Worm (Caenorhabditis elegans) whole organism, mixed stage, embryonic: ENCODE data around the gene ZK1248.19.

Experiments used
- bed-3 ChIP-seq: fragments of 200-800 bp; sonication (Bioruptor generic); optimal IDR thresholded peaks from 3 replicates; lab custom pipeline; 2018; ENCODE audit warnings: mild to moderate bottlenecking, missing genetic modification characterization, moderate library complexity, missing compliant biosample characterization
- blmp-1 ChIP-seq: fragments of 150-350 bp; optimal IDR thresholded peaks from 2 replicates; lab custom pipeline; 2014; ENCODE audit warnings: missing biosample characterization, missing genetic modification characterization
- ceh-83 ChIP-seq: fragments of 200-800 bp; sonication (Bioruptor generic); optimal IDR thresholded peaks from 2 replicates; lab custom pipeline; 2018; ENCODE audit warnings: mild to moderate bottlenecking, missing genetic modification characterization, missing compliant biosample characterization
- elt-3 ChIP-seq: fragments of 150-350 bp; optimal IDR thresholded peaks from 2 replicates; lab custom pipeline; 2014; ENCODE audit warnings: missing biosample characterization, missing genetic modification characterization
- lin-13 ChIP-seq: fragments of 150-350 bp; optimal IDR thresholded peaks from 2 replicates; lab custom pipeline; 2014; ENCODE audit warnings: missing biosample characterization, missing genetic modification characterization
- mab-5 ChIP-seq: fragments of 150-350 bp; optimal IDR thresholded peaks from 2 replicates; lab custom pipeline; 2014; ENCODE audit warnings: missing biosample characterization, missing genetic modification characterization
- mls-2 ChIP-seq: sonication (generic microtip); optimal IDR thresholded peaks from 2 replicates; lab custom pipeline; 2016; ENCODE audit warnings: mild to moderate bottlenecking, missing genetic modification characterization, moderate library complexity, missing compliant biosample characterization
- nhr-2 ChIP-seq: fragments of 150-350 bp; optimal IDR thresholded peaks from 2 replicates; lab custom pipeline; 2014; ENCODE audit warnings: missing biosample characterization, missing genetic modification characterization
- nhr-237 ChIP-seq: fragments of 150-350 bp; optimal IDR thresholded peaks from 2 replicates; lab custom pipeline; 2014; ENCODE audit warnings: missing biosample characterization, missing genetic modification characterization
- pha-4 ChIP-seq: fragments of 150-350 bp; optimal IDR thresholded peaks from 2 replicates; lab custom pipeline; 2018; ENCODE audit warnings: missing biosample characterization, missing genetic modification reagents, missing genetic modification characterization
- snpc-4 ChIP-seq: fragments of 150-350 bp; optimal IDR thresholded peaks from 2 replicates; lab custom pipeline; 2014; ENCODE audit warnings: missing biosample characterization, missing genetic modification characterization
- unc-39 ChIP-seq: fragments of 150-350 bp; optimal IDR thresholded peaks from 2 replicates; lab custom pipeline; 2014; ENCODE audit warnings: missing biosample characterization, missing genetic modification characterization
- zip-8 ChIP-seq: fragments of 150-350 bp; optimal IDR thresholded peaks from 2 replicates; lab custom pipeline; 2014; ENCODE audit warnings: missing biosample characterization, missing genetic modification characterization
- ztf-11 ChIP-seq: fragments of 150-350 bp; optimal IDR thresholded peaks from 2 replicates; lab custom pipeline; 2014; ENCODE audit warnings: missing biosample characterization, missing genetic modification characterization

DNA sequence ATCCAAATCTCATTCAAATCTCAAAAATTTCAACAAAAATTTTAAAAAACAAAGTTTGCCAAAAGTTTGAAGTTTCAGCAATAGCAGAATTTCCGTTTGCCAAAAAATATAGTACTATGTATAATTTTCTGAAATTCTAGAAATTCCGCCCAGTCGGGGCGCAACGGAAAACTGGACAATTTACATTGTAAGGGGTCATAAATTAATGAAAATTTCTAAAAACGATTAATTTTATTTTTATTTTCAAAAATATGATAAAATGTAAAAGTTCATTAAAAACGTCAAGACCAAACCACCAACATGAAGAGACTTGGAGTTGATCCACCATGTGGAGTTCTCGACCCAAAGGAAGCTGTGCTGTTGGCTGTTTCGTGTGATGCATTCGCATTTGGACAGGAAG is 20.9 kb downstream of the ZK1248.19 start, which contains the start of gene ZK1248.4:
- TF ChIP-seq bed-3 (GFP tag; lab: Kevin White, UChicago) = no peak
- TF ChIP-seq blmp-1 (tag; lab: Kevin White, UChicago) = no peak
- no peak for TF ChIP-seq snpc-4 (tag; lab: Kevin White, UChicago)
- TF ChIP-seq ztf-11 (tag; lab: Kevin White, UChicago) = no peak
- TF ChIP-seq zip-8 (tag; lab: Kevin White, UChicago) = no peak
- no peak for TF ChIP-seq nhr-2
- TF ChIP-seq nhr-237 (tag; lab: Kevin White, UChicago) = no peak
- TF ChIP-seq elt-3 (tag; lab: Kevin White, UChicago) = no peak
- TF ChIP-seq pha-4 (tag; lab: Kevin White, UChicago) = no peak
- TF ChIP-seq mab-5 (tag; lab: Kevin White, UChicago) = no peak
- no peak for TF ChIP-seq unc-39 (tag; lab: Kevin White, UChicago)
- no peak for TF ChIP-seq lin-13 (tag; lab: Kevin White, UChicago)
- TF ChIP-seq mls-2 (tag; lab: Kevin White, UChicago) = no peak
- TF ChIP-seq ceh-83 (GFP tag; lab: Kevin White, UChicago) = no peak
